Worm (Caenorhabditis elegans): ENCODE data around the gene cat-2.

ce11 chrII:273872-274271 is 16.3 kb downstream of the cat-2 start, which contains the start of gene B0432.7:
- TF ChIP-seq F57C9.4 (tag; optimal IDR thresholded peaks at IDR 0.05) (no peak), lin-26 (GFP tag; IDR thresholded peaks at IDR 0.05) (no peak)
